Fruit fly (Drosophila melanogaster): Measurements from ENCODE around the gene vvl.
A peak's percentile ranks its signal among the peaks of the same experiment; 100 is the strongest.

dm6 chr3L:6747127-6747526 is 42.8 kb upstream of the vvl start:
- no peak for TF ChIP-seq CG8478 (optimal IDR thresholded peaks at IDR 0.05)
- TF ChIP-seq CTCF (optimal IDR thresholded peaks at IDR 0.05) = peak; percentile 97

Data from S2 (cell line).